Fruit fly (Drosophila melanogaster) Kc167 (cell line): ENCODE results near the gene CG1387.

Experiments used
- Myc ChIP-seq: fragments of >200 bp; optimal IDR thresholded peaks from 2 replicates; lab custom pipeline; 2017; ENCODE audit warnings: missing external identifiers
- Sin3A ChIP-seq: fragments of >200 bp; optimal IDR thresholded peaks from 2 replicates; lab custom pipeline; 2018; ENCODE audit warnings: missing external identifiers
- h ChIP-seq: fragments of >200 bp; optimal IDR thresholded peaks from 3 replicates; lab custom pipeline; 2018; ENCODE audit warnings: missing external identifiers
- insv ChIP-seq: fragments of >200 bp; optimal IDR thresholded peaks from 3 replicates; lab custom pipeline; 2018; ENCODE audit warnings: missing external identifiers
- psq ChIP-seq: fragments of >200 bp; optimal IDR thresholded peaks from 2 replicates; lab custom pipeline; 2017; ENCODE audit warnings: missing external identifiers
- ttk ChIP-seq: sonication (Bioruptor generic); optimal IDR thresholded peaks from 2 replicates; lab custom pipeline; 2017; ENCODE audit warnings: missing external identifiers

The CG1387 gene

DNA sequence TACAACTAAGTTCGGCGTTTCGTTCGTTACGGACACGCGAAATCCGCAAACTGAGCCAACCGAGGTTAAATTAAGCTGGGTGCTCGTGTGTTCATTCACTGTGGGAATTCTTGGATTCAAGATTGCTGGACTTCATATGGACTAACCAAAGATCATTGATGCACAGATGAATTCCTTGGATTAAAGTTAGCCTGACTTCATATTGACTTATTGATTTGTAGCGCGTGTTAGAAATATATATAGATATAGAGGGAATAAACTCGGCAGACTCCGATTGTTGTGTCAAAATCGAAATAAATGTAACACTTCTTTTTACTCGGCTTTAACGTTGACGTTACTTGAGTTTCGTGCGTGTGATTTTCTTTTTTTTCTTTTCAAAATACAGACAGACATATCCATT, at the start of gene CG1387:
Gene CG1387 (plus strand): TSS at position 301 of the 400 bp plus-strand sequence.
- no peak for TF ChIP-seq Sin3A
- TF ChIP-seq psq, result no peak
- TF ChIP-seq h (lab: Kevin White, UChicago), result no peak

- TF ChIP-seq h (lab: Kevin White, UChicago), result no peak
- TF ChIP-seq insv (lab: Kevin White, UChicago), result no peak
- no peak for TF ChIP-seq ttk (lab: Kevin White, UChicago)
- TF ChIP-seq Sin3A, result no peak
- TF ChIP-seq psq, result no peak
Measured at dm6 chrX:8366329-8366728, 19.3 kb upstream of the CG1387 start.

dm6 chrX:8367069-8367468, 18.5 kb upstream of the CG1387 start, which contains the start of gene nAChRalpha3:
nAChRalpha3 (minus strand) TSS chrX:8367169.
- TF ChIP-seq Sin3A (no peak), h (lab: Kevin White, UChicago) (no peak), ttk (lab: Kevin White, UChicago) (no peak), insv (lab: Kevin White, UChicago) (no peak), Myc (lab: Kevin White, UChicago) (no peak), psq (no peak)

DNA sequence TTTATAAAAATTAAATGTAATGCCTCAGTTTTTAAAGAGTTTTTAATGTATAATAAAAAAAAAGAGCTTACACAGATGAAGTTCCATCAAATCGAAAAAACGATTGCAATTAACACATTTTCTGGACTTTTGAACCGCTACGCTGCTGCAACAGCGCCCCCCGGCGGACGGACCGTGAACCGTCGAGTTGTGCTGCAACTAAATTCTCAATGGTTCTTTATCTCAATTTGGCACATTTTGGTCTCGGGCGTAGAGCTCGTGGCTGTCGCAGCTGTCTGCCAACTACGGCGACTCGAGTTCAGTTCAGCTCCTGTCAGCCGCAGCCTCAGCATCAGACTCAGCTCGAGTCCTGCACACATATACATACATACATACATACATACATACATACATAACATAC, 13.9 kb upstream of the CG1387 start:
- no peak for TF ChIP-seq psq
- no peak for TF ChIP-seq ttk (lab: Kevin White, UChicago)
- TF ChIP-seq Myc (lab: Kevin White, UChicago), result no peak
- no peak for TF ChIP-seq insv (lab: Kevin White, UChicago)
- TF ChIP-seq h (lab: Kevin White, UChicago), result no peak
- TF ChIP-seq Sin3A, result no peak

dm6 chrX:8396611-8397010, 11.0 kb downstream of the CG1387 start:
- TF ChIP-seq Sin3A (no peak), h (lab: Kevin White, UChicago) (no peak), Myc (lab: Kevin White, UChicago) (no peak), psq (no peak), ttk (lab: Kevin White, UChicago) (no peak), insv (lab: Kevin White, UChicago) (no peak)

- TF ChIP-seq h (lab: Kevin White, UChicago) (no peak), insv (lab: Kevin White, UChicago) (no peak), psq (no peak), ttk (lab: Kevin White, UChicago) (no peak), Sin3A (no peak), Myc (lab: Kevin White, UChicago) (no peak)
Measured at dm6 chrX:8398177-8399018, 12.8 kb downstream of the CG1387 start, which contains the start of gene CG10555. CG10555 (plus strand) TSS chrX:8398940.

- TF ChIP-seq h (lab: Kevin White, UChicago) (no peak), psq (no peak), Sin3A (no peak), Myc (lab: Kevin White, UChicago) (no peak), insv (lab: Kevin White, UChicago) (no peak), ttk (lab: Kevin White, UChicago) (no peak)
Measured at dm6 chrX:8399019-8399623, 13.5 kb downstream of the CG1387 start.

DNA sequence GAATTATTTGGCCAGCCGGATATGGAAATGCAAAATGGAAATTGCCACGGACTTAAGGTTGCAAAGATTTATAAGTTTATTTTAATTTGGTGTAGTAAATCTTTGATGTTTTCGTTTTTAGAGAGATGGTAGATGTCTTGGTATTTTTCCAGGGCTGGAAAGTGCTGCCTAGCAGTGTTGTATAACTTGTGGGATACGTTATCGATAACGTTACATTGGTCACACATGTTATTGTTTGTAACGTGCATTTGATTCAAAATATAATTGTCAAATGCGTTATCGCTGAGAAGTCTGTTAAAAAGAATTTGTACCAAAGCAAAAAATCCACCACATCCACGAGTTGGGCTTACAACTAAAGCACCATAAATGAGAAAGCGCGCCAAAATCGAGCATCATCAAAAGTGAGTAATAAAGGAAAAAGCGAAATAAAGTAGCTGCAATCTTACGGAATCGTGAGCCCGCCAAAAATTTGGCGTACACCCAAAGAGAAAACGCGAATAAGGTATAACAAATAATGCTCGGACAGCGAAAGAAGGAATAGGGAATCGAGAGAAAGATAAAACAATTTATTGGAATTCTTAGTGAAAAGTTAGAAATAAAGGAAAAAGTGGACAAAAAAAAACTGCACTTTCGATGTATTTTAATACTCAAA, 21.7 kb downstream of the CG1387 start, which contains the start of gene PIG-T:
Gene PIG-T (minus strand): TSS at position 140 of the 652 bp plus-strand sequence.
- no peak for TF ChIP-seq ttk (lab: Kevin White, UChicago)
- TF ChIP-seq Myc (lab: Kevin White, UChicago), result no peak
- no peak for TF ChIP-seq h (lab: Kevin White, UChicago)
- no peak for TF ChIP-seq Sin3A
- TF ChIP-seq insv (lab: Kevin White, UChicago), result no peak

DNA sequence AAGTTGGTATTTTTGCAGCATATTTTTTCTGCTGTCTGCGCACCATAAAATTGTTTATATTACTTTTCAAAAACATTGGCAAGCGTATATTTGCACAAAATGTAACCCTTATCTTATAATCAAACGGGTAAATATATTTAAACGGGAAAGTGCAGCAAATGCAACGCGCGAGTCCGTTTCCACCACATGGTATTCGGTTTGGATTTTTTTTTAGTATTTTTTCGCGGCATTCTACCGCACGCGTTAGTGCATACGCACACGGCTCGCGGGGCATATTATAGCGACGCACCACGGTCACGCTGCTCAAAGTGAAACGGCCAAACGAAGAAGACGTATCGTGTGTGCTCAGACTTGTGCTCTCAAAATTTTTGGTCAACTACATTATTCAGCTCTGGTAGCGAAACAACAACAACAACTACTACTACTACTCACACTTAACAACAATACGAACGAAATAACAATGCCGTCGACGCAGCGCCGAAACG, 23.4 kb downstream of the CG1387 start, which contains the start of gene Trf2:
Gene Trf2 (plus strand): TSS at position 302 of the 485 bp plus-strand sequence.
- no peak for TF ChIP-seq h (lab: Kevin White, UChicago)
- TF ChIP-seq Myc (lab: Kevin White, UChicago), result no peak
- TF ChIP-seq psq, result no peak
- no peak for TF ChIP-seq insv (lab: Kevin White, UChicago)
- no peak for TF ChIP-seq ttk (lab: Kevin White, UChicago)
- no peak for TF ChIP-seq Sin3A

DNA sequence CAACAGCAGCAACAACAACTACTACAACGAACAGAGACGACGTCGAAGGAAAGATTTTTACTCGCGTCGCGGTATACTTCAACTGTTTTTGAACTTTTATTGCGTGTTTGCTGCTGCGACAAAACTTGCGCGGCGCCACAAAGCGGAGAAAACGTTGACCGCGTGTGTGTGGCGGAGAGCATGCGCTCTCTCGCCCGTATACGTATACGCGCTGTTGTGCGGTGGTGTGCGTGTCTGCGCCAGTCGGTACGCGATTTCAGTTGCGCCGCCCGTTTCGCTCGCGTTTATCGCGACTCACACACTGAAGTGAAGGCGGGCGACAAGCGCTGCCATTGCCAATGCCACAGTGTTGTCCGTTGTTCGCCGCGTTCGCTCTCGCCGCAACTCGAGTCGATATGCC, 24.2 kb downstream of the CG1387 start:
- no peak for TF ChIP-seq psq
- TF ChIP-seq ttk (lab: Kevin White, UChicago), result no peak
- no peak for TF ChIP-seq Sin3A
- TF ChIP-seq h (lab: Kevin White, UChicago), result no peak
- no peak for TF ChIP-seq insv (lab: Kevin White, UChicago)
- TF ChIP-seq Myc (lab: Kevin White, UChicago), result no peak

DNA sequence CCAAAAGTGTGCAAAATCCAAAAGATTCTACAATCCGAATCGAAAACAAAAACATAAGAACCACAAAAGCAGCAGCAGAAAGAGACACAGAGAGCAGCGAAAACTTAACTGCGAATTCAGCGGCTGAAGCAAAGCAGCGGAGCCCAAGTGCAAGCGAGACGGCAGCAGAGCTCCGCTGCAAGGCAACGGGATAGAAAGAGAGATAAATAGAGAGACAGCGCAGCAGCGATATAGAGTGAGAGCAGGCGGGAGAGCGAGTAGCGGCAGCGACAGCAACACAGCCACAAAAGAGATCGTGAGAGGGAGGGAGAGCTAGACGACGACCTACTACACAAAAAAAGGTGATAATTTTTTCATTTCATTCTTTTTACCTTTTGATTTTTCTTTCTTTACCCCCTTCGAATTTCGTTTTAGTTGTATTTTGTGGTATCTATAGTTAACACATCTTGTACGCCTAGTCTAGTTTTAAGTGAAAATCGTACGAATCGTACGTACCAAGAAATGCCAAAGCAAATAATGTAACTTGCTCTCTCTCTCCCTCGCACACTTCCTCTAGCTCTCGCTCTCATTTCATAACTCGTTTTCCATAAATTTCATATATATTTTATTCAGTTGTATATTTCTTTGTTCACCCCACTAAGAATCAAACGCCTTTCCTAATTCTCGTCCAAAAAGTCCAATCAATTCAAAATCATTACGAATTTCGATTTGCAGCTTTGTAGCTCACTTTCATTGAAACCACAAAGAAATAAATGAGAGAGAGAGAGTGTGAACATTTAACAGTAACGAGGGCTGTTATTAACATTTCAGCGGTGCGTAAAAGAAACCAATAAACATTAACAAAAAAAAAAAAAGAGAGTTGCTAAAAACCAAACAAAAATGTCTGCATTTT, 25.0 kb downstream of the CG1387 start:
- TF ChIP-seq Sin3A, result no peak
- TF ChIP-seq ttk (lab: Kevin White, UChicago), result no peak
- TF ChIP-seq insv (lab: Kevin White, UChicago), result no peak
- no peak for TF ChIP-seq h (lab: Kevin White, UChicago)
- no peak for TF ChIP-seq Myc (lab: Kevin White, UChicago)
- no peak for TF ChIP-seq psq
